Worm (Caenorhabditis elegans) whole organism, mixed stage, embryonic: Measurements from ENCODE around the gene R07G3.8.

Experiments used
- bed-3 ChIP-seq: fragments of 200-800 bp; sonication (Bioruptor generic); optimal IDR thresholded peaks from 3 replicates; lab custom pipeline; 2018; ENCODE audit warnings: mild to moderate bottlenecking, missing genetic modification characterization, moderate library complexity, missing compliant biosample characterization
- ceh-43 ChIP-seq: fragments of 200-800 bp; sonication (Bioruptor generic); optimal IDR thresholded peaks from 2 replicates; lab custom pipeline; 2018; ENCODE audit warnings: mild to moderate bottlenecking, missing genetic modification characterization, moderate library complexity, missing compliant biosample characterization
- ceh-83 ChIP-seq: fragments of 200-800 bp; sonication (Bioruptor generic); optimal IDR thresholded peaks from 2 replicates; lab custom pipeline; 2018; ENCODE audit warnings: mild to moderate bottlenecking, missing genetic modification characterization, missing compliant biosample characterization
- ces-1 ChIP-seq: fragments of 150-350 bp; optimal IDR thresholded peaks from 2 replicates; lab custom pipeline; 2014; ENCODE audit warnings: missing biosample characterization, missing genetic modification reagents, missing genetic modification characterization
- drap-1 ChIP-seq: fragments of 200-800 bp; sonication (Bioruptor generic); optimal IDR thresholded peaks from 3 replicates; lab custom pipeline; 2018; ENCODE audit warnings: mild to moderate bottlenecking, missing genetic modification characterization, missing compliant biosample characterization
- elt-1 ChIP-seq: sonication (generic microtip); optimal IDR thresholded peaks from 2 replicates; lab custom pipeline; 2017; ENCODE audit warnings: missing genetic modification characterization, mild to moderate bottlenecking, missing compliant biosample characterization, antibody characterized with exemption, moderate library complexity, borderline replicate concordance; ENCODE audit not compliant: insufficient read depth
- elt-3 ChIP-seq: fragments of 150-350 bp; optimal IDR thresholded peaks from 2 replicates; lab custom pipeline; 2014; ENCODE audit warnings: missing biosample characterization, missing genetic modification characterization
- hlh-1 ChIP-seq: fragments of 150-350 bp; optimal IDR thresholded peaks from 2 replicates; lab custom pipeline; 2014; ENCODE audit warnings: missing biosample characterization, missing genetic modification reagents, missing genetic modification characterization
- lin-13 ChIP-seq: fragments of 150-350 bp; optimal IDR thresholded peaks from 2 replicates; lab custom pipeline; 2014; ENCODE audit warnings: missing biosample characterization, missing genetic modification characterization
- mab-5 ChIP-seq: fragments of 150-350 bp; optimal IDR thresholded peaks from 2 replicates; lab custom pipeline; 2014; ENCODE audit warnings: missing biosample characterization, missing genetic modification characterization
- mep-1 ChIP-seq: fragments of 150-350 bp; optimal IDR thresholded peaks from 2 replicates; lab custom pipeline; 2017; ENCODE audit warnings: missing biosample characterization, missing genetic modification reagents, missing genetic modification characterization, inconsistent platforms
- mls-2 ChIP-seq: sonication (generic microtip); optimal IDR thresholded peaks from 2 replicates; lab custom pipeline; 2016; ENCODE audit warnings: mild to moderate bottlenecking, missing genetic modification characterization, moderate library complexity, missing compliant biosample characterization
- nhr-2 ChIP-seq: fragments of 150-350 bp; optimal IDR thresholded peaks from 2 replicates; lab custom pipeline; 2014; ENCODE audit warnings: missing biosample characterization, missing genetic modification characterization
- nhr-237 ChIP-seq: fragments of 150-350 bp; optimal IDR thresholded peaks from 2 replicates; lab custom pipeline; 2014; ENCODE audit warnings: missing biosample characterization, missing genetic modification characterization
- sem-2 ChIP-seq: fragments of 200-800 bp; sonication (Bioruptor generic); optimal IDR thresholded peaks from 2 replicates; lab custom pipeline; 2018; ENCODE audit warnings: mild to moderate bottlenecking, missing genetic modification characterization, missing compliant biosample characterization
- snpc-4 ChIP-seq: fragments of 150-350 bp; optimal IDR thresholded peaks from 2 replicates; lab custom pipeline; 2014; ENCODE audit warnings: missing biosample characterization, missing genetic modification characterization
- unc-62 ChIP-seq: fragments of 150-350 bp; optimal IDR thresholded peaks from 2 replicates; lab custom pipeline; 2014; ENCODE audit warnings: missing biosample characterization, missing genetic modification reagents, missing genetic modification characterization
- zip-8 ChIP-seq: fragments of 150-350 bp; optimal IDR thresholded peaks from 2 replicates; lab custom pipeline; 2014; ENCODE audit warnings: missing biosample characterization, missing genetic modification characterization

R07G3.8 gene

ce11 chrII:7574143-7574542, 46.2 kb downstream of the R07G3.8 start, which contains the start of gene F35D2.2:
Gene F35D2.2, plus strand, starts transcription at chrII:7574443.
- TF ChIP-seq bed-3 (GFP tag; lab: Kevin White, UChicago): no peak
- no peak for TF ChIP-seq unc-62
- no peak for TF ChIP-seq zip-8 (tag; lab: Kevin White, UChicago)
- TF ChIP-seq ceh-43 (GFP tag; lab: Kevin White, UChicago): no peak
- no peak for TF ChIP-seq hlh-1 (tag; lab: Kevin White, UChicago)
- no peak for TF ChIP-seq sem-2 (GFP tag; lab: Kevin White, UChicago)

- TF ChIP-seq nhr-2 (tag; lab: Kevin White, UChicago) (peak; percentile 87), mab-5 (tag; lab: Kevin White, UChicago) (no peak)
These were observed 49.5 kb downstream of the R07G3.8 start for ce11 chrII:7570820-7571219.

ce11 chrII:7570305-7570704, 50.0 kb downstream of the R07G3.8 start, which contains the start of gene F35D2.3:
Gene F35D2.3, plus strand, starts transcription at chrII:7570605.
- no peak for TF ChIP-seq elt-1
- no peak for TF ChIP-seq zip-8 (tag; lab: Kevin White, UChicago)
- TF ChIP-seq lin-13 (tag; lab: Kevin White, UChicago): no peak
- TF ChIP-seq unc-62: no peak
- TF ChIP-seq sem-2 (GFP tag; lab: Kevin White, UChicago): no peak
- TF ChIP-seq mls-2 (tag; lab: Kevin White, UChicago): no peak
- TF ChIP-seq drap-1: no peak
- TF ChIP-seq ceh-83 (GFP tag; lab: Kevin White, UChicago): no peak
- TF ChIP-seq nhr-2 (tag; lab: Kevin White, UChicago): no peak
- TF ChIP-seq elt-3 (tag; lab: Kevin White, UChicago): no peak
- no peak for TF ChIP-seq nhr-237 (tag; lab: Kevin White, UChicago)
- no peak for TF ChIP-seq hlh-1 (tag; lab: Kevin White, UChicago)
- TF ChIP-seq ces-1: no peak
- TF ChIP-seq snpc-4: no peak
- TF ChIP-seq mep-1 (tag; lab: Kevin White, UChicago): no peak
- TF ChIP-seq, all 35 proteins: peak for 0
